Worm (Caenorhabditis elegans) whole organism, L2 larva: ENCODE data around the gene R02F2.6.

Experiments
- aly-2 ChIP-seq: fragments of 150-350 bp; optimal IDR thresholded peaks from 2 replicates; lab custom pipeline; 2014; ENCODE audit warnings: missing biosample characterization, missing genetic modification characterization
- blmp-1 ChIP-seq: sonication (generic microtip); optimal IDR thresholded peaks from 2 replicates; lab custom pipeline; 2017; ENCODE audit warnings: missing genetic modification characterization, mild to moderate bottlenecking, missing compliant biosample characterization, antibody characterized with exemption, moderate library complexity; ENCODE audit not compliant: insufficient read depth
- mab-5 ChIP-seq: fragments of 150-350 bp; optimal IDR thresholded peaks from 2 replicates; lab custom pipeline; 2014; ENCODE audit warnings: missing biosample characterization, missing genetic modification characterization
- nhr-11 ChIP-seq: fragments of 150-350 bp; optimal IDR thresholded peaks from 2 replicates; lab custom pipeline; 2014; ENCODE audit warnings: missing biosample characterization, missing genetic modification characterization
- nhr-23 ChIP-seq: fragments of 150-350 bp; optimal IDR thresholded peaks from 2 replicates; lab custom pipeline; 2014; ENCODE audit warnings: missing biosample characterization, missing genetic modification reagents, missing genetic modification characterization
- unc-39 ChIP-seq: fragments of 150-350 bp; optimal IDR thresholded peaks from 2 replicates; lab custom pipeline; 2014; ENCODE audit warnings: missing biosample characterization, missing genetic modification characterization

DNA sequence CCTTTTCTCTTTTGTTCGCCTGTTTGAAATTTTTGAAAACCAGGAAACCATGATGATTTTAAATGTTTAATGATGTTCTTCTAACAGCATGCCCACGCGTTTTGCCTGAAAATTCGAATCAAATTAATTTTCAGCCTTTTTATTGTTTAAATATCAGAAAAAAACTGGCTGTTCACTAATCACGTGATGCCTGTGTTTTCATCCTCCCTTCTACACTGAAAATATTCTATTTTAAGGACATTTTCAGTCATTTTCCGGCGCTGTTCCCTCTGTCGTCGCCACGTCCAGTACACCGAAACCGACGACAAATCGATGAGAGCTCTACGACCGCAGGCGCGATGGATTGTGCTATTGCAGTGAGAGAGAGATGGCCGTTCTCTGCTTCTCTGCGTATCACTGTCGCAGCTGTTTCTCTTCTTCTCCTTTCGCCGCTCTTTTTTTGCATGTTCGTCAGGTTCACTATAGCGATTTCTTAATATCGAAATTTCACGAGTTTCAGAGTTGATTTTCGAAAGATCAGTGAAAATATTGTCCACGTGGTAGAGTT is 28.9 kb downstream of the R02F2.6 start, which contains the start of gene F48E8.8:
- TF ChIP-seq nhr-11 (tag; lab: Kevin White, UChicago), result no peak
- TF ChIP-seq blmp-1, result no peak
- no peak for TF ChIP-seq aly-2 (tag; lab: Kevin White, UChicago)
- no peak for TF ChIP-seq nhr-23 (tag; lab: Kevin White, UChicago)
- no peak for TF ChIP-seq unc-39 (tag; lab: Kevin White, UChicago)
- TF ChIP-seq mab-5 (tag; lab: Kevin White, UChicago), result no peak
